Fruit fly (Drosophila melanogaster) whole organism, wandering third instar larva: ENCODE data around the gene CG43800.

Experiments used
- Abd-B ChIP-seq: fragments of >200 bp; optimal IDR thresholded peaks from 2 replicates; lab custom pipeline; 2017; ENCODE audit warnings: missing biosample characterization, missing genetic modification characterization
- CG32264 ChIP-seq: fragments of 200-800 bp; sonication (Bioruptor generic); optimal IDR thresholded peaks from 2 replicates; lab custom pipeline; 2016; ENCODE audit warnings: missing biosample characterization, missing genetic modification characterization
- CG9705 ChIP-seq: fragments of 200-800 bp; sonication (Bioruptor generic); optimal IDR thresholded peaks from 2 replicates; lab custom pipeline; 2018; ENCODE audit warnings: missing biosample characterization, mild to moderate bottlenecking, missing genetic modification characterization
- CrebA ChIP-seq: fragments of 200-800 bp; sonication (Bioruptor generic); optimal IDR thresholded peaks from 2 replicates; lab custom pipeline; 2016; ENCODE audit warnings: missing biosample characterization, mild to moderate bottlenecking, missing genetic modification characterization, borderline replicate concordance
- Dfd ChIP-seq: fragments of >200 bp; optimal IDR thresholded peaks from 2 replicates; lab custom pipeline; 2017; ENCODE audit warnings: missing biosample characterization, missing genetic modification characterization
- Dif ChIP-seq: fragments of 200-275, 200-300 bp; sonication (Bioruptor generic); optimal IDR thresholded peaks from 2 replicates; lab custom pipeline; 2018; ENCODE audit warnings: missing biosample characterization, missing genetic modification characterization; ENCODE audit not compliant: partially characterized antibody
- GATAd ChIP-seq: sonication (Bioruptor generic); optimal IDR thresholded peaks from 2 replicates; lab custom pipeline; 2016; ENCODE audit warnings: missing biosample characterization, missing genetic modification characterization
- HLH106 ChIP-seq: fragments of 200-800 bp; optimal IDR thresholded peaks from 3 replicates; lab custom pipeline; 2019; ENCODE audit warnings: missing biosample characterization, mild to moderate bottlenecking, missing genetic modification characterization, moderate library complexity
- Hnf4 ChIP-seq: fragments of 200-800 bp; sonication (Bioruptor generic); optimal IDR thresholded peaks from 2 replicates; lab custom pipeline; 2016; ENCODE audit warnings: missing biosample characterization, mild to moderate bottlenecking, missing genetic modification characterization
- Hr78 ChIP-seq: fragments of >200 bp; optimal IDR thresholded peaks from 2 replicates; lab custom pipeline; 2017; ENCODE audit warnings: missing biosample characterization, missing genetic modification characterization
- Hr83 ChIP-seq: fragments of 200-300 bp; sonication (Bioruptor generic); optimal IDR thresholded peaks from 2 replicates; lab custom pipeline; 2016; ENCODE audit warnings: missing biosample characterization, mild to moderate bottlenecking, missing genetic modification characterization, moderate library complexity; ENCODE audit not compliant: poor library complexity, severe bottlenecking
- Jra ChIP-seq: sonication (Bioruptor generic); optimal IDR thresholded peaks from 2 replicates; lab custom pipeline; 2016; ENCODE audit warnings: missing biosample characterization, missing genetic modification characterization
- Mio ChIP-seq: sonication (Bioruptor generic); optimal IDR thresholded peaks from 2 replicates; lab custom pipeline; 2016; ENCODE audit warnings: missing biosample characterization, missing genetic modification characterization
- Myc ChIP-seq: fragments of >200 bp; optimal IDR thresholded peaks from 2 replicates; lab custom pipeline; 2017
- N ChIP-seq: fragments of >200 bp; optimal IDR thresholded peaks from 2 replicates; lab custom pipeline; 2018; ENCODE audit warnings: missing biosample characterization, missing external identifiers, missing genetic modification characterization
- OdsH ChIP-seq: fragments of 200-800 bp; sonication (Bioruptor generic); optimal IDR thresholded peaks from 2 replicates; lab custom pipeline; 2016; ENCODE audit warnings: missing biosample characterization, mild to moderate bottlenecking, missing genetic modification characterization
- Rel ChIP-seq, 2 experiments: fragments of 200-800 bp; sonication (Bioruptor generic) in 1 of 2; optimal IDR thresholded peaks; 2 replicates in 1 of 2; 3 replicates in 1 of 2; lab custom pipeline; 2016 to 2019; ENCODE audit warnings: mild to moderate bottlenecking in 2 of 2, missing biosample characterization in 2 of 2, missing genetic modification characterization in 2 of 2, moderate library complexity in 1 of 2
- Sp1 ChIP-seq: fragments of 200-800 bp; sonication (Bioruptor generic); optimal IDR thresholded peaks from 3 replicates; lab custom pipeline; 2019; ENCODE audit warnings: missing biosample characterization, mild to moderate bottlenecking, missing genetic modification characterization, moderate library complexity
- Vsx2 ChIP-seq: fragments of 200-300, 225-300 bp; sonication (Bioruptor generic); optimal IDR thresholded peaks from 2 replicates; lab custom pipeline; 2018; ENCODE audit warnings: missing biosample characterization, missing genetic modification characterization; ENCODE audit not compliant: partially characterized antibody
- br ChIP-seq: fragments of 200-800 bp; sonication (Bioruptor generic); optimal IDR thresholded peaks from 2 replicates; lab custom pipeline; 2016; ENCODE audit warnings: missing biosample characterization, missing genetic modification characterization
- brk ChIP-seq: fragments of 200-800 bp; sonication (Bioruptor generic); optimal IDR thresholded peaks from 2 replicates; lab custom pipeline; 2016; ENCODE audit warnings: missing biosample characterization, mild to moderate bottlenecking, missing genetic modification characterization
- dl ChIP-seq, 2 experiments: fragments of 175-275, 200-275 bp in 1 of 2; fragments of 200-275 bp in 1 of 2; sonication (Bioruptor generic); optimal IDR thresholded peaks; lab custom pipeline; 2018; ENCODE audit warnings: mild to moderate bottlenecking in 2 of 2, missing biosample characterization in 2 of 2, missing genetic modification characterization in 2 of 2, moderate library complexity in 2 of 2; ENCODE audit not compliant: partially characterized antibody in 2 of 2, insufficient read depth in 1 of 2
- dmrt93B ChIP-seq: fragments of 200-800 bp; sonication (Bioruptor generic); optimal IDR thresholded peaks from 2 replicates; lab custom pipeline; 2018; ENCODE audit warnings: missing biosample characterization, mild to moderate bottlenecking, missing genetic modification characterization
- dsf ChIP-seq: sonication (Bioruptor generic); optimal IDR thresholded peaks from 2 replicates; lab custom pipeline; 2016; ENCODE audit warnings: missing biosample characterization, missing genetic modification characterization, borderline replicate concordance
- ey ChIP-seq: fragments of 200-800 bp; sonication (Bioruptor generic); optimal IDR thresholded peaks from 2 replicates; lab custom pipeline; 2016; ENCODE audit warnings: missing biosample characterization, missing genetic modification characterization
- foxo ChIP-seq, 2 experiments: fragments of 200-800 bp; sonication (Bioruptor generic); optimal IDR thresholded peaks; 2 replicates in 1 of 2; 3 replicates in 1 of 2; lab custom pipeline; 2016 to 2017; ENCODE audit warnings: missing biosample characterization in 2 of 2, missing genetic modification characterization in 2 of 2
- fru ChIP-seq: fragments of 200-800 bp; sonication (Bioruptor generic); optimal IDR thresholded peaks from 3 replicates; lab custom pipeline; 2016; ENCODE audit warnings: missing biosample characterization, mild to moderate bottlenecking, missing genetic modification characterization
- h ChIP-seq: fragments of 200-800 bp; sonication (Bioruptor generic); optimal IDR thresholded peaks from 3 replicates; lab custom pipeline; 2016; ENCODE audit warnings: missing biosample characterization, mild to moderate bottlenecking, missing genetic modification characterization
- jim ChIP-seq: fragments of 175-275, 200-325 bp; sonication (Bioruptor generic); optimal IDR thresholded peaks from 2 replicates; lab custom pipeline; 2016; ENCODE audit warnings: missing biosample characterization, mild to moderate bottlenecking, missing genetic modification characterization
- lola ChIP-seq: fragments of >200 bp; optimal IDR thresholded peaks from 2 replicates; lab custom pipeline; 2017; ENCODE audit warnings: missing biosample characterization, missing genetic modification characterization
- pan ChIP-seq: fragments of >200 bp; optimal IDR thresholded peaks from 2 replicates; lab custom pipeline; 2017
- psq ChIP-seq: fragments of 200-800 bp; sonication (Bioruptor generic); optimal IDR thresholded peaks from 3 replicates; lab custom pipeline; 2017; ENCODE audit warnings: missing biosample characterization, mild to moderate bottlenecking, missing genetic modification characterization, moderate library complexity
- rgr ChIP-seq: fragments of 200-800 bp; sonication (Bioruptor generic); optimal IDR thresholded peaks from 3 replicates; lab custom pipeline; 2016; ENCODE audit warnings: missing biosample characterization, mild to moderate bottlenecking, missing genetic modification characterization
- sage ChIP-seq: fragments of 200-800 bp; sonication (Bioruptor generic); optimal IDR thresholded peaks from 2 replicates; lab custom pipeline; 2016; ENCODE audit warnings: missing biosample characterization, mild to moderate bottlenecking, missing genetic modification characterization
- sv ChIP-seq: fragments of 200-800 bp; sonication (Bioruptor generic); optimal IDR thresholded peaks from 3 replicates; lab custom pipeline; 2016; ENCODE audit warnings: missing biosample characterization, missing genetic modification characterization
- tai ChIP-seq: sonication (Bioruptor generic); optimal IDR thresholded peaks from 2 replicates; lab custom pipeline; 2016; ENCODE audit warnings: missing biosample characterization, missing genetic modification characterization
- usp ChIP-seq: fragments of >200 bp; optimal IDR thresholded peaks from 2 replicates; lab custom pipeline; 2017; ENCODE audit warnings: missing biosample characterization, missing genetic modification characterization
- woc ChIP-seq: sonication (Bioruptor generic); optimal IDR thresholded peaks from 2 replicates; lab custom pipeline; 2016; ENCODE audit warnings: missing biosample characterization, mild to moderate bottlenecking, missing genetic modification characterization

Gene CG43800

dm6 chr2L:7198618-7199017 lies 34.0 kb downstream of the CG43800 start:
- TF ChIP-seq br (GFP tag; lab: Kevin White, UChicago) = no peak
- TF ChIP-seq brk (GFP tag; lab: Kevin White, UChicago) = no peak
- no peak for TF ChIP-seq psq (GFP tag; lab: Kevin White, UChicago)
- no peak for TF ChIP-seq CG32264 (GFP tag; lab: Kevin White, UChicago)
- TF ChIP-seq Hr83 (GFP tag; lab: Kevin White, UChicago) = no peak
- TF ChIP-seq Rel (GFP tag; optimal IDR thresholded peaks at IDR 0.05; lab: Kevin White, UChicago) = no peak
- TF ChIP-seq Rel (tag; optimal IDR thresholded peaks at IDR 0.05; lab: Kevin White, UChicago) = no peak
- no peak for TF ChIP-seq lola
- TF ChIP-seq Dfd (GFP tag; lab: Kevin White, UChicago) = no peak
- no peak for TF ChIP-seq CG9705
- no peak for TF ChIP-seq Jra (GFP tag; lab: Kevin White, UChicago)
- TF ChIP-seq GATAd (GFP tag; lab: Kevin White, UChicago) = no peak

DNA sequence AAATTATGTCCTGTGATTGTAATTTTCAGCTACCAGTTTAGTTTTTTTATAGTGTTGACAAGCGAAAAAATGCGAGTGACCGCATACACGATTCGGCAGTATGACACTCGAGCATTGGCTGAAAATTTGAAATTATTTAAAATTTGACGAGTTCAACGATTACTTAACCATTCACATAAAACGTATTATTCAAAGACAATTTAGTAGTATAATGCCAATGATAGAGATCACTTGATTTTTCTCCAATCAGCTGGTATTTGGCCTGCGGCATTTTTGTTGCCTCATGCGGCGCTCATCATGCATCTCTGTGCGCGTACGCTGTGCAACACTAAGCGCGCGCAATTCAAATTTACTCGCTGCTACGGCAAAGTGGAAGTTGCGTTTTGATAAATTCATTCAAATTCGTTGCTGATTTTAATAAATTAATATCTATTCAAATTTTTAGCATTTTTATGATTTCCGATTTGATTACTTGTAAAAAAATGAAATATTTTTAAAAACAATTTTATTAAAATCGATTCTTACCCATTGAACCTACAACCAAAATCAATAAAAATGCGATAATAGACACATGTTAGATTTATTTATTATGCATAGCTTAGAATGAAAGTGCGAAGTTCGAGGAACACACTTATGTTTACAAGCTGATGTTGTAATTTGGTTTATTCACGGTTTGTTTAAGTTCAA lies 38.1 kb downstream of the CG43800 start, which contains the start of gene CG4497:
TSS of gene CG4497 (minus strand) at position 238 of the 687 bp plus-strand sequence.
- TF ChIP-seq pan (lab: Kevin White, UChicago) (no peak), Dfd (GFP tag; lab: Kevin White, UChicago) (no peak), foxo (GFP tag; optimal IDR thresholded peaks at IDR 0.05; lab: Kevin White, UChicago) (peak; percentile 47 to 93), CG9705 (peak; percentile 82), rgr (GFP tag; lab: Kevin White, UChicago) (peak; percentile 92), N (GFP tag; lab: Kevin White, UChicago) (peak; percentile 56), CG32264 (GFP tag; lab: Kevin White, UChicago) (peak; percentile 74), lola (no peak), fru (peak; percentile 91), sage (GFP tag; lab: Kevin White, UChicago) (peak; percentile 45), Dif (peak; percentile 93), ey (GFP tag; lab: Kevin White, UChicago) (peak; percentile 91), dl (GFP tag; optimal IDR thresholded peaks at IDR 0.05; lab: Kevin White, UChicago; ENCODE audit: insufficient read depth in 1 of 2, partially characterized antibody in 2 of 2) (peak in 1 of 2 experiments; percentile 66), Jra (GFP tag; lab: Kevin White, UChicago) (peak; percentile 92), OdsH (GFP tag; lab: Kevin White, UChicago) (peak; percentile 82), tai (GFP tag; lab: Kevin White, UChicago) (peak; percentile 95), CrebA (GFP tag; lab: Kevin White, UChicago) (no peak), Hr78 (GFP tag; lab: Kevin White, UChicago) (no peak), Mio (GFP tag; lab: Kevin White, UChicago) (peak; percentile 33), brk (GFP tag; lab: Kevin White, UChicago) (peak; percentile 87), Hnf4 (GFP tag; lab: Kevin White, UChicago) (peak; percentile 93), Abd-B (GFP tag; lab: Kevin White, UChicago) (no peak), dmrt93B (GFP tag; lab: Kevin White, UChicago) (peak; percentile 84), Vsx2 (GFP tag; lab: Kevin White, UChicago) (peak; percentile 98), h (peak; percentile 93), psq (GFP tag; lab: Kevin White, UChicago) (peak; percentile 80), br (GFP tag; lab: Kevin White, UChicago) (peak; percentile 90), Sp1 (GFP tag; lab: Kevin White, UChicago) (peak; percentile 72), woc (peak; percentile 85), Myc (peak; percentile 72), sv (GFP tag; lab: Kevin White, UChicago) (peak; percentile 96), Rel (GFP tag; optimal IDR thresholded peaks at IDR 0.05; lab: Kevin White, UChicago) (no peak), Rel (tag; optimal IDR thresholded peaks at IDR 0.05; lab: Kevin White, UChicago) (peak; percentile 42), Hr83 (GFP tag; lab: Kevin White, UChicago) (peak; percentile 24), dsf (GFP tag; lab: Kevin White, UChicago) (peak; percentile 63), HLH106 (peak; percentile 90), jim (no peak), usp (GFP tag; lab: Kevin White, UChicago) (no peak), GATAd (GFP tag; lab: Kevin White, UChicago) (peak; percentile 48)
